Fruit fly (Drosophila melanogaster) whole organism, adult: ENCODE results near the gene MED15.

Source experiments
- CG14711 ChIP-seq: fragments of 200-800 bp; sonication (Bioruptor generic); optimal IDR thresholded peaks from 2 replicates; lab custom pipeline; 2018; ENCODE audit warnings: missing biosample characterization, mild to moderate bottlenecking, missing genetic modification characterization, moderate library complexity
- CG33017 ChIP-seq: fragments of 200-800 bp; sonication (Bioruptor generic); optimal IDR thresholded peaks from 2 replicates; lab custom pipeline; 2018; ENCODE audit warnings: missing biosample characterization, mild to moderate bottlenecking, missing genetic modification characterization, moderate library complexity
- CG7045 ChIP-seq: fragments of 200-800 bp; sonication (Bioruptor generic); optimal IDR thresholded peaks from 2 replicates; lab custom pipeline; 2017; ENCODE audit warnings: missing biosample characterization, mild to moderate bottlenecking, missing genetic modification characterization
- bab1 ChIP-seq: fragments of 200-800 bp; sonication (Bioruptor generic); optimal IDR thresholded peaks from 3 replicates; lab custom pipeline; 2019; ENCODE audit warnings: missing biosample characterization, mild to moderate bottlenecking, missing genetic modification characterization, moderate library complexity
- kay ChIP-seq: fragments of 200-800 bp; sonication (Bioruptor generic); peaks from one replicate; lab custom pipeline; 2016; ENCODE audit warnings: missing biosample characterization, missing genetic modification characterization, borderline replicate concordance
- pad ChIP-seq: fragments of 200-800 bp; sonication (Bioruptor generic); optimal IDR thresholded peaks from 3 replicates; lab custom pipeline; 2017; ENCODE audit warnings: missing biosample characterization, missing genetic modification characterization, mild to moderate bottlenecking, moderate library complexity, missing genetic modification reagents

DNA sequence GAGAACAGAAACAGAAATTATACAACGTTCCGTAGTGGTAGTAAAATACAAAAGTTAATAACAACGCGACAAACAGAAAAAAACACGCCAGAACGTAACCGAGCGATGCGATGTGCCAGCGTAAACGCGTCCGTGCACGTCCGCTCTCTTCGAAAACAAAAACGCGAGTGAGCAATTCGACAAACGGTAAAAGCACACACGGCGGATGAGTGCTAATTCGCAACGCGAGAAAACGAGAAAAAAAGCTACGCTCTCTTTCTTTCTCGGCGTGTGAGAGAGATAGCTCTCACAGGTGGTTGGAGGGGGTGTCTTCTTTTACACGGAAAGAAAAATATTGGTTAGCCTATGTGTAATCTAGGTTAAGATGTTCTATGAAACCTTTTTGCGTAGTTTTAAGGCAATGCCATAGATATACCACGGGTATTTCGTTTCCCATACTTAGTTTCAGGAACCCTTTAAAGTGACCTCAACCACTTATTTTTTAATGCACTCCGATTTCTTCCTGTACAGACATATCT, 681 bp upstream of the MED15 start, which contains the start of gene CG4297:
- TF ChIP-seq CG7045 (GFP tag; lab: Kevin White, UChicago): peak; percentile 87
- TF ChIP-seq kay: no peak
- peak; percentile 76 for TF ChIP-seq CG33017 (tag; lab: Kevin White, UChicago)
- peak; percentile 85 for TF ChIP-seq pad (GFP tag; lab: Kevin White, UChicago)
- TF ChIP-seq bab1 (GFP tag; lab: Kevin White, UChicago): peak; percentile 77
- peak; percentile 66 for TF ChIP-seq CG14711
